Fruit fly (Drosophila melanogaster): ENCODE measurements around the gene RpL30.
A peak's percentile ranks its signal among the peaks of the same experiment; 100 is the strongest.

RpL30 gene

DNA sequence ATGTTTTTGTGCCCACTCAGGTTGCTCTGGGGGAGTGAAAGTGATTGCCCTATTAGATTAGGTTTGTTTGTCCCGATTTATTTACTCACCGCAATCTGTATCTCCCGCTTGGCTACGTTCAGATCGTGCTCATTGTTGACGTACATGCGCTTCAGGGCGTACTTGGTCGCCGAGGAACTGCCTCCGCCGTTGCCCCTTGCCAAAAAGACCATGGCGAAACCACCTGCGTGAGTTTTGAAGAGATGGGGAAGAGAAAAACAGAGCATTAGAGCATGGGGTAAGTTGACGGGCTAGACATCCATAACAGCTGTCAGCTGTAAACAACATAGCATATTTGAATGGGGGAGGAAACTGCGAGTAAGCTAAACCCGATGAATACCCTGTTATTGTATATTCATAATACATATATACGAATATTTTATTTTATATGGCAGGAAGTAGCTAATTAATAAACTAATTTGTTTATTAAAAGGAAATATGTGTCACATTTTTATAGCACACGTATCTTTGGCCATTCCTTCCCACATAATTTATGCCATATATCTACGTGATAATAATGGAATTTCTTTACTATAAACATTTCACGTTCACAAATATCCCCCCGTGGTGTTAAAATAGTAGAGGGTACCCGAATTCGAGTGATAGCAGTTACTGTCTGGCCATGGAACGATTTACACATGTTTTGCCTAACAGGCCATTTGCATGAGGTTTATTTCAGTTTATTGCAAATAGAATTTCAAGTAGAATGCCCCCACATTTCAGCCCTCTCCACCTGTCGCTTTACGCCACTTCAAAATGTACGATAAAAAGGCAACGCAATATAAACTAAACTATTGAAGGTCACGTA, 43.5 kb downstream of the RpL30 start (continued):
- TF ChIP-seq CkIIα-i1 (GFP tag; IDR thresholded peaks at IDR 0.05) (no peak), Meics (GFP tag; optimal IDR thresholded peaks at IDR 0.05) (peak; percentile 53), CoRest (tag; optimal IDR thresholded peaks at IDR 0.05) (peak; percentile 51), emc (GFP tag; optimal IDR thresholded peaks at IDR 0.05) (no peak), Hmx (GFP tag; optimal IDR thresholded peaks at IDR 0.05) (no peak), HmgZ (tag; optimal IDR thresholded peaks at IDR 0.05) (no peak), insv (GFP tag; optimal IDR thresholded peaks at IDR 0.05) (no peak), BtbVII (GFP tag; optimal IDR thresholded peaks at IDR 0.05) (peak; percentile 51), grn (GFP tag; optimal IDR thresholded peaks at IDR 0.05) (no peak), CG11695 (GFP tag; IDR thresholded peaks at IDR 0.05) (peak; percentile 60; the same call in 2 of the 3 replicates), CG10366 (GFP tag; IDR thresholded peaks at IDR 0.05) (0 out of 2 replicates have a peak, but pooled peaks have one; percentile 12), NC2α (GFP tag; optimal IDR thresholded peaks at IDR 0.05) (no peak), Hr51 (GFP tag; optimal IDR thresholded peaks at IDR 0.05) (peak in 1 of 2 experiments; percentile 44), Nf-YB (GFP tag; optimal IDR thresholded peaks at IDR 0.05) (peak; percentile 37), cg (GFP tag; optimal IDR thresholded peaks at IDR 0.05) (no peak), dysf (GFP tag; IDR thresholded peaks at IDR 0.05) (peak; percentile 71), peb (GFP tag; IDR thresholded peaks at IDR 0.05) (no peak), pan (optimal IDR thresholded peaks at IDR 0.05) (peak in 1 of 2 experiments; percentile 16), pan (GFP tag; optimal IDR thresholded peaks at IDR 0.05 in 1 of 2, IDR thresholded peaks at IDR 0.05 in 1 of 2) (peak in 1 of 2 experiments; percentile 10), CG16779 (GFP tag; IDR thresholded peaks at IDR 0.05) (peak; percentile 40; the same call in 1 of the 2 replicates), lmd (GFP tag; IDR thresholded peaks at IDR 0.05) (peak; percentile 58), Gug (GFP tag; IDR thresholded peaks at IDR 0.05) (no peak), row (GFP tag; IDR thresholded peaks at IDR 0.05) (peak; percentile 76), E2f1 (GFP tag; IDR thresholded peaks at IDR 0.05) (peak; percentile 8; the same call in 1 of the 2 replicates), Rfx (GFP tag; IDR thresholded peaks at IDR 0.05) (peak; percentile 59), CG12744 (GFP tag; optimal IDR thresholded peaks at IDR 0.05) (no peak), Dbx (GFP tag; IDR thresholded peaks at IDR 0.05) (0 out of 3 replicates have a peak, but pooled peaks have one; percentile 37), CG7839 (tag; optimal IDR thresholded peaks at IDR 0.05) (peak; percentile 49), tap (tag; optimal IDR thresholded peaks at IDR 0.05) (no peak), CG17912 (GFP tag; optimal IDR thresholded peaks at IDR 0.05) (no peak), btn (GFP tag; optimal IDR thresholded peaks at IDR 0.05) (no peak), CG17186 (GFP tag; optimal IDR thresholded peaks at IDR 0.05) (no peak), Lim3 (GFP tag; IDR thresholded peaks at IDR 0.05) (no peak), Atf6 (GFP tag; IDR thresholded peaks at IDR 0.05) (peak; percentile 57; the same call in 1 of the 2 replicates), CG2199 (GFP tag; IDR thresholded peaks at IDR 0.05) (no peak), CG15269 (tag; optimal IDR thresholded peaks at IDR 0.05) (peak; percentile 54), CG32767 (GFP tag; IDR thresholded peaks at IDR 0.05) (0 out of 2 replicates have a peak, but pooled peaks have one; percentile 32), CG13424 (tag; optimal IDR thresholded peaks at IDR 0.05) (peak; percentile 31), CG8388 (GFP tag; optimal IDR thresholded peaks at IDR 0.05) (no peak), CG7556 (GFP tag; optimal IDR thresholded peaks at IDR 0.05) (no peak), CG10979 (tag; optimal IDR thresholded peaks at IDR 0.05) (peak; percentile 21), Ada2b (GFP tag; IDR thresholded peaks at IDR 0.05) (peak; percentile 18; the same call in 1 of the 2 replicates), CG17802 (tag; optimal IDR thresholded peaks at IDR 0.05) (no peak), D19B (GFP tag; optimal IDR thresholded peaks at IDR 0.05) (peak; percentile 98), B-H2 (GFP tag; optimal IDR thresholded peaks at IDR 0.05) (peak; percentile 6), Six4 (GFP tag; optimal IDR thresholded peaks at IDR 0.05) (no peak), CG12219 (GFP tag; optimal IDR thresholded peaks at IDR 0.05) (peak; percentile 14), chm (GFP tag; IDR thresholded peaks at IDR 0.05) (peak; percentile 22; the same call in 1 of the 2 replicates), CG14014 (GFP tag; IDR thresholded peaks at IDR 0.05) (peak; percentile 25)

Measured in whole organism, embryonic.